Fruit fly (Drosophila melanogaster) whole organism, embryonic: ENCODE data around the gene CG43867.

Source experiments
- CG10147 ChIP-seq: fragments of 200-800 bp; sonication (Bioruptor generic); optimal IDR thresholded peaks from 2 replicates; lab custom pipeline; 2019; ENCODE audit warnings: missing biosample characterization, mild to moderate bottlenecking, missing genetic modification characterization, moderate library complexity
- CG1024 ChIP-seq: fragments of 200-800 bp; sonication (Bioruptor generic); IDR thresholded peaks from 2 replicates; pipeline ENCODE4 v1.3.6; 2022; ENCODE audit warnings: missing biosample characterization, missing genetic modification characterization
- CG10267 ChIP-seq: fragments of 200-800 bp; sonication (Bioruptor generic); optimal IDR thresholded peaks from 2 replicates; lab custom pipeline; 2018; ENCODE audit warnings: missing biosample characterization, mild to moderate bottlenecking, missing genetic modification characterization, moderate library complexity
- CG11456 ChIP-seq: fragments of 200-800 bp; sonication (Bioruptor generic); IDR thresholded peaks from 3 replicates; pipeline ENCODE4 v1.3.6; 2022; ENCODE audit warnings: missing biosample characterization, missing genetic modification characterization
- CG11696 ChIP-seq: fragments of 200-800 bp; sonication (Bioruptor generic); IDR thresholded peaks from 2 replicates; pipeline ENCODE4 v1.3.6; 2022; ENCODE audit warnings: missing biosample characterization, missing genetic modification characterization
- CG12155 ChIP-seq: fragments of 200-800 bp; sonication (Bioruptor generic); optimal IDR thresholded peaks from 3 replicates; lab custom pipeline; 2016; ENCODE audit warnings: missing biosample characterization, missing genetic modification characterization
- CG12942 ChIP-seq: fragments of 200-800 bp; sonication (Bioruptor generic); optimal IDR thresholded peaks from 3 replicates; lab custom pipeline; 2016; ENCODE audit warnings: missing biosample characterization, missing genetic modification characterization
- CG13287 ChIP-seq: fragments of 200-800 bp; sonication (Bioruptor generic); IDR thresholded peaks from 2 replicates; pipeline ENCODE4 v1.3.6; 2022; ENCODE audit warnings: missing biosample characterization, missing genetic modification characterization; ENCODE audit not compliant: partially characterized antibody
- CG14860 ChIP-seq: fragments of 200-800 bp; sonication (Bioruptor generic); IDR thresholded peaks from 3 replicates; pipeline ENCODE4 v1.3.6; 2022; ENCODE audit warnings: missing biosample characterization, missing genetic modification characterization; ENCODE audit not compliant: partially characterized antibody
- CG1529 ChIP-seq: fragments of 200-800 bp; sonication (Bioruptor generic); optimal IDR thresholded peaks from 3 replicates; lab custom pipeline; 2018; ENCODE audit warnings: missing biosample characterization, missing genetic modification characterization
- CG1602 ChIP-seq: fragments of 200-800 bp; sonication (Bioruptor generic); optimal IDR thresholded peaks from 3 replicates; lab custom pipeline; 2016; ENCODE audit warnings: missing biosample characterization, missing genetic modification characterization
- CG16779 ChIP-seq: fragments of 200-800 bp; sonication (Bioruptor generic); IDR thresholded peaks from 2 replicates; pipeline ENCODE4 v1.3.6; 2022; ENCODE audit warnings: missing biosample characterization, missing genetic modification characterization
- CG17612 ChIP-seq: fragments of 200-800 bp; sonication (Bioruptor generic); IDR thresholded peaks from 2 replicates; pipeline ENCODE4 v1.3.6; 2022; ENCODE audit warnings: missing biosample characterization, missing genetic modification characterization
- CG1832 ChIP-seq: fragments of 200-800 bp; sonication (Bioruptor generic); optimal IDR thresholded peaks from 2 replicates; lab custom pipeline; 2017; ENCODE audit warnings: missing biosample characterization, mild to moderate bottlenecking, missing genetic modification characterization, inconsistent platforms
- CG18599 ChIP-seq: fragments of 200-800 bp; sonication (Bioruptor generic); optimal IDR thresholded peaks from 3 replicates; lab custom pipeline; 2017; ENCODE audit warnings: missing biosample characterization, missing genetic modification characterization, mild to moderate bottlenecking, moderate library complexity, missing genetic modification reagents
- CG18764 ChIP-seq: fragments of 200-800 bp; sonication (Bioruptor generic); optimal IDR thresholded peaks from 3 replicates; lab custom pipeline; 2016; ENCODE audit warnings: missing biosample characterization, missing genetic modification characterization
- CG2712 ChIP-seq: fragments of 200-800 bp; optimal IDR thresholded peaks from 3 replicates; lab custom pipeline; 2019; ENCODE audit warnings: missing biosample characterization, mild to moderate bottlenecking, missing genetic modification characterization, moderate library complexity
- CG6791 ChIP-seq: fragments of 200-800 bp; sonication (Bioruptor generic); IDR thresholded peaks from 3 replicates; pipeline ENCODE4 v1.3.6; 2022; ENCODE audit warnings: missing biosample characterization, missing genetic modification characterization; ENCODE audit not compliant: partially characterized antibody
- CG7556 ChIP-seq: fragments of 200-800 bp; sonication (Bioruptor generic); optimal IDR thresholded peaks from 2 replicates; lab custom pipeline; 2017; ENCODE audit warnings: missing biosample characterization, mild to moderate bottlenecking, missing genetic modification characterization
- CG7963 ChIP-seq: fragments of 200-800 bp; sonication (Bioruptor generic); IDR thresholded peaks from 3 replicates; pipeline ENCODE4 v1.3.6; 2022; ENCODE audit warnings: missing biosample characterization, missing genetic modification characterization; ENCODE audit not compliant: partially characterized antibody
- CG8089 ChIP-seq: fragments of 200-800 bp; sonication (Bioruptor generic); optimal IDR thresholded peaks from 3 replicates; lab custom pipeline; 2016; ENCODE audit warnings: missing biosample characterization, missing genetic modification characterization
- CG9437 ChIP-seq: fragments of 200-800 bp; sonication (Bioruptor generic); optimal IDR thresholded peaks from 2 replicates; lab custom pipeline; 2018; ENCODE audit warnings: missing biosample characterization, mild to moderate bottlenecking, missing genetic modification characterization
- CkIIα-i1 ChIP-seq: fragments of 200-800 bp; sonication (Bioruptor generic); IDR thresholded peaks from 2 replicates; pipeline ENCODE4 v1.3.6; 2022; ENCODE audit warnings: missing biosample characterization, missing genetic modification characterization
- CrebB ChIP-seq: fragments of 200-800 bp; sonication (Bioruptor generic); optimal IDR thresholded peaks from 3 replicates; lab custom pipeline; 2018; ENCODE audit warnings: missing biosample characterization, mild to moderate bottlenecking, missing genetic modification characterization
- Ets65A ChIP-seq: fragments of 200-800 bp; sonication (Bioruptor generic); peaks from one replicate; lab custom pipeline; 2016; ENCODE audit warnings: missing biosample characterization, missing genetic modification characterization
- GATAe ChIP-seq: fragments of 200-800 bp; sonication (Bioruptor generic); conservative IDR thresholded peaks from 2 replicates; pipeline ENCODE4 v1.3.6; 2022; ENCODE audit warnings: missing biosample characterization, missing genetic modification characterization
- Gsc ChIP-seq: fragments of 200-800 bp; sonication (Bioruptor generic); IDR thresholded peaks from 2 replicates; pipeline ENCODE4 v1.3.6; 2022; ENCODE audit warnings: missing biosample characterization, missing genetic modification characterization
- H2.0 ChIP-seq: fragments of 200-800 bp; sonication (Bioruptor generic); IDR thresholded peaks from 2 replicates; pipeline ENCODE4 v1.3.6; 2022; ENCODE audit warnings: missing biosample characterization, missing genetic modification characterization
- Lhr ChIP-seq: fragments of 200-800 bp; sonication (Bioruptor generic); optimal IDR thresholded peaks from 3 replicates; lab custom pipeline; 2017; ENCODE audit warnings: mild to moderate bottlenecking, missing biosample characterization, missing genetic modification reagents, missing genetic modification characterization
- Oaz ChIP-seq: fragments of 200-800 bp; sonication (Bioruptor generic); IDR thresholded peaks from 2 replicates; pipeline ENCODE4 v1.3.6; 2022; ENCODE audit warnings: missing biosample characterization, missing genetic modification characterization
- Oli ChIP-seq: fragments of 200-800 bp; sonication (Bioruptor generic); optimal IDR thresholded peaks from 2 replicates; lab custom pipeline; 2018; ENCODE audit warnings: missing biosample characterization, mild to moderate bottlenecking, missing genetic modification characterization, moderate library complexity
- Poxn ChIP-seq: fragments of 200-800 bp; sonication (Bioruptor generic); IDR thresholded peaks from 2 replicates; pipeline ENCODE4 v1.3.6; 2022; ENCODE audit warnings: missing biosample characterization, missing genetic modification characterization
- Rfx ChIP-seq: fragments of 200-800 bp; sonication (Bioruptor generic); IDR thresholded peaks from 2 replicates; pipeline ENCODE4 v1.3.6; 2022; ENCODE audit warnings: missing biosample characterization, missing genetic modification characterization
- Sin3A ChIP-seq: fragments of >200 bp; optimal IDR thresholded peaks from 2 replicates; lab custom pipeline; 2018
- Sox100B ChIP-seq: fragments of 200-800 bp; sonication (Bioruptor generic); optimal IDR thresholded peaks from 3 replicates; lab custom pipeline; 2018; ENCODE audit warnings: missing biosample characterization, mild to moderate bottlenecking, missing genetic modification characterization
- Spps ChIP-seq: fragments of 200-800 bp; sonication (Bioruptor generic); optimal IDR thresholded peaks from 2 replicates; lab custom pipeline; 2018; ENCODE audit warnings: missing biosample characterization, mild to moderate bottlenecking, missing genetic modification characterization
- Vsx1 ChIP-seq: fragments of 200-800 bp; sonication (Bioruptor generic); optimal IDR thresholded peaks from 2 replicates; lab custom pipeline; 2017; ENCODE audit warnings: missing biosample characterization, mild to moderate bottlenecking, missing genetic modification characterization, missing genetic modification reagents
- chn ChIP-seq: fragments of 200-800 bp; sonication (Bioruptor generic); optimal IDR thresholded peaks from 2 replicates; lab custom pipeline; 2016; ENCODE audit warnings: missing biosample characterization, missing genetic modification characterization
- ftz-f1 ChIP-seq: fragments of 200-800 bp; sonication (Bioruptor generic); optimal IDR thresholded peaks from 2 replicates; lab custom pipeline; 2016; ENCODE audit warnings: missing biosample characterization, missing genetic modification characterization
- gce ChIP-seq: fragments of 200-800 bp; sonication (Bioruptor generic); IDR thresholded peaks from 3 replicates; pipeline ENCODE4 v1.3.6; 2022; ENCODE audit warnings: missing biosample characterization, missing genetic modification characterization
- gfzf ChIP-seq: fragments of 200-800 bp; sonication (Bioruptor generic); optimal IDR thresholded peaks from 2 replicates; lab custom pipeline; 2016; ENCODE audit warnings: missing biosample characterization, mild to moderate bottlenecking, missing genetic modification characterization, moderate library complexity
- h ChIP-seq: fragments of >200 bp; optimal IDR thresholded peaks from 2 replicates; lab custom pipeline; 2017
- jing ChIP-seq: fragments of 200-800 bp; sonication (Bioruptor generic); optimal IDR thresholded peaks from 2 replicates; lab custom pipeline; 2018; ENCODE audit warnings: missing biosample characterization, mild to moderate bottlenecking, missing genetic modification characterization
- mld ChIP-seq: fragments of 200-800 bp; sonication (Bioruptor generic); IDR thresholded peaks from 3 replicates; pipeline ENCODE4 v1.3.6; 2022; ENCODE audit warnings: missing biosample characterization, missing genetic modification characterization; ENCODE audit not compliant: partially characterized antibody
- pan ChIP-seq, 4 experiments: fragments of >200 bp in 3 of 4; fragments of 200-800 bp in 1 of 4; sonication (Bioruptor generic) in 1 of 4; optimal IDR thresholded peaks in 3 of 4; IDR thresholded peaks in 1 of 4; 2 replicates each; pipeline versions ENCODE4 v1.3.6 to Lab custom; 2017 to 2022; ENCODE audit warnings: missing biosample characterization in 2 of 4, missing genetic modification characterization in 2 of 4, mixed read lengths in 1 of 4
- slbo ChIP-seq: fragments of 200-800 bp; sonication (Bioruptor generic); IDR thresholded peaks from 2 replicates; pipeline ENCODE4 v1.3.6; 2022; ENCODE audit warnings: missing biosample characterization, missing genetic modification characterization
- stwl ChIP-seq: fragments of 200-800 bp; sonication (Bioruptor generic); optimal IDR thresholded peaks from 3 replicates; lab custom pipeline; 2018; ENCODE audit warnings: missing biosample characterization, mild to moderate bottlenecking, missing genetic modification characterization, moderate library complexity
- trem ChIP-seq: fragments of 200-800 bp; optimal IDR thresholded peaks from 3 replicates; lab custom pipeline; 2019; ENCODE audit warnings: missing biosample characterization, mild to moderate bottlenecking, missing genetic modification characterization, moderate library complexity
- trh ChIP-seq: fragments of 200-800 bp; sonication (Bioruptor generic); optimal IDR thresholded peaks from 2 replicates; lab custom pipeline; 2016; ENCODE audit warnings: missing biosample characterization, missing genetic modification characterization
- unc-4 ChIP-seq: fragments of 200-800 bp; sonication (Bioruptor generic); IDR thresholded peaks from 2 replicates; pipeline ENCODE4 v1.3.6; 2022; ENCODE audit warnings: missing biosample characterization, missing genetic modification characterization; ENCODE audit not compliant: partially characterized antibody
- unpg ChIP-seq: fragments of 200-800 bp; sonication (Bioruptor generic); optimal IDR thresholded peaks from 3 replicates; lab custom pipeline; 2018; ENCODE audit warnings: missing biosample characterization, mild to moderate bottlenecking, missing genetic modification characterization, moderate library complexity

The CG43867 gene

DNA sequence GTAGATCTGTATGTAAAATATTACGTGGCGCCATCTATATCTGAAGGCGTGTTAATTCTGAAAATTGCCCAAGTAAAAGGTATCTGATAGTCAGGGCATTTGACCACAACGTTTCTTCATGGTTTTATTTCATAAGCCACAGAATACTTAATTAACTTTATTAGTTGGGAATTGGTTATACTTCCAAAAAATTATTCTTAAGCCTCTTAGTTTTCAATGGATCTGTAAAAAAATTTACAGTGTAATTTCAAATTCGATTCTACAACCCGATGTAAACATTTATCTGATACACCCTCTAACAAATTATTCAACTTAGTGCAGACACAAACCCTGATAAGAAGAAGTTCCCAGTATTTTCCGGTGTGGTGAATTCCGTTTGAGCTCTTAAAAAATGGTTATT is 84.3 kb downstream of the CG43867 start (continued):
- TF ChIP-seq unpg (GFP tag; lab: Kevin White, UChicago) (peak; percentile 37), gfzf (GFP tag; lab: Kevin White, UChicago) (no peak), jing (no peak), CG10267 (tag; lab: Kevin White, UChicago) (peak; percentile 8), h (lab: Kevin White, UChicago) (no peak), mld (no peak), slbo (GFP tag; lab: Robert Waterston, UW) (peak; percentile 57), CG18599 (GFP tag; lab: Kevin White, UChicago) (no peak), CG14860 (GFP tag; lab: Robert Waterston, UW) (peak; percentile 53; the same call in 2 of the 3 replicates), H2.0 (no peak), Vsx1 (GFP tag; lab: Kevin White, UChicago) (no peak), CG11696 (GFP tag; lab: Robert Waterston, UW) (no peak), CG6791 (0 out of 3 replicates have a peak, but pooled peaks have one; percentile 54), ftz-f1 (no peak), CG7963 (GFP tag; lab: Robert Waterston, UW) (peak; percentile 24; the same call in 1 of the 3 replicates), CG2712 (tag; lab: Kevin White, UChicago) (no peak), CG17612 (GFP tag; lab: Robert Waterston, UW) (no peak), CG13287 (GFP tag; lab: Robert Waterston, UW) (peak; percentile 10; the same call in 1 of the 2 replicates), CrebB (tag; lab: Kevin White, UChicago) (no peak), Sox100B (GFP tag; lab: Kevin White, UChicago) (no peak), CkIIα-i1 (GFP tag; lab: Robert Waterston, UW) (no peak), Sin3A (no peak), CG18764 (no peak), trh (GFP tag; lab: Kevin White, UChicago) (no peak), CG16779 (GFP tag; lab: Robert Waterston, UW) (no peak), CG1602 (GFP tag; lab: Kevin White, UChicago) (peak; percentile 11), Ets65A (no peak), chn (GFP tag; lab: Kevin White, UChicago) (peak; percentile 16), CG11456 (GFP tag; lab: Robert Waterston, UW) (0 out of 3 replicates have a peak, but pooled peaks have one; percentile 26), Rfx (peak; percentile 25; the same call in 1 of the 2 replicates), Oaz (no peak), pan (optimal IDR thresholded peaks at IDR 0.05; lab: Kevin White, UChicago) (no peak), pan (GFP tag; optimal IDR thresholded peaks at IDR 0.05 in 1 of 2, IDR thresholded peaks at IDR 0.05 in 1 of 2) (no peak), CG9437 (GFP tag; lab: Kevin White, UChicago) (no peak), CG12155 (no peak), unc-4 (no peak), gce (no peak), Oli (tag; lab: Kevin White, UChicago) (peak; percentile 12), CG7556 (GFP tag; lab: Kevin White, UChicago) (no peak), GATAe (GFP tag; lab: Robert Waterston, UW) (no peak; the same call in 1 of the 2 replicates), Gsc (no peak), CG1024 (GFP tag; lab: Robert Waterston, UW) (no peak), stwl (no peak), CG8089 (GFP tag; lab: Kevin White, UChicago) (no peak), CG12942 (GFP tag; lab: Kevin White, UChicago) (no peak), CG1529 (GFP tag; lab: Kevin White, UChicago) (no peak), CG10147 (GFP tag; lab: Kevin White, UChicago) (no peak), CG1832 (GFP tag; lab: Kevin White, UChicago) (no peak), Lhr (peak; percentile 33), Poxn (GFP tag; lab: Robert Waterston, UW) (no peak), Spps (no peak), trem (tag; lab: Kevin White, UChicago) (peak; percentile 29)
